Worm (Caenorhabditis elegans): ENCODE measurements around the gene glb-30.

The glb-30 gene

ce11 chrIII:1668519-1668918, at the start of gene glb-30:
glb-30 (minus strand) TSS chrIII:1668619.
- TF ChIP-seq pha-4 (tag; optimal IDR thresholded peaks at IDR 0.05): no peak
- no peak for TF ChIP-seq mdl-1 (tag; optimal IDR thresholded peaks at IDR 0.05)
- TF ChIP-seq lin-39 (tag; optimal IDR thresholded peaks at IDR 0.05): no peak
- no peak for TF ChIP-seq nhr-11 (tag; optimal IDR thresholded peaks at IDR 0.05)
- TF ChIP-seq mml-1 (tag; optimal IDR thresholded peaks at IDR 0.05): no peak
- no peak for TF ChIP-seq aly-2 (tag; optimal IDR thresholded peaks at IDR 0.05)
- TF ChIP-seq lin-15B (tag; optimal IDR thresholded peaks at IDR 0.05): no peak
- no peak for TF ChIP-seq ceh-9 (tag; optimal IDR thresholded peaks at IDR 0.05)
- TF ChIP-seq nhr-76 (tag; optimal IDR thresholded peaks at IDR 0.05): no peak
- no peak for TF ChIP-seq ceh-28 (tag; optimal IDR thresholded peaks at IDR 0.05)
- TF ChIP-seq egl-5 (tag; optimal IDR thresholded peaks at IDR 0.05): no peak
- TF ChIP-seq nhr-67 (tag; optimal IDR thresholded peaks at IDR 0.05): no peak
- no peak for TF ChIP-seq ztf-4 (tag; optimal IDR thresholded peaks at IDR 0.05)
- no peak for TF ChIP-seq jun-1 (tag; optimal IDR thresholded peaks at IDR 0.05)

ce11 chrIII:1717772-1718171, 49.4 kb upstream of the glb-30 start:
- no peak for TF ChIP-seq elt-2 (tag; optimal IDR thresholded peaks at IDR 0.05)
- no peak for TF ChIP-seq lin-39 (tag; optimal IDR thresholded peaks at IDR 0.05)
- TF ChIP-seq zag-1 (tag; optimal IDR thresholded peaks at IDR 0.05): no peak
- TF ChIP-seq fkh-10 (GFP tag; optimal IDR thresholded peaks at IDR 0.05): no peak
- TF ChIP-seq ceh-28 (tag; optimal IDR thresholded peaks at IDR 0.05): no peak
- TF ChIP-seq ama-1 (optimal IDR thresholded peaks at IDR 0.05): no peak
- no peak for TF ChIP-seq sea-2 (GFP tag; optimal IDR thresholded peaks at IDR 0.05)
- no peak for TF ChIP-seq mdl-1 (tag; optimal IDR thresholded peaks at IDR 0.05)
- TF ChIP-seq nhr-67 (tag; optimal IDR thresholded peaks at IDR 0.05): no peak
- no peak for TF ChIP-seq elt-3 (tag; optimal IDR thresholded peaks at IDR 0.05)
- no peak for TF ChIP-seq egl-5 (tag; optimal IDR thresholded peaks at IDR 0.05)

DNA sequence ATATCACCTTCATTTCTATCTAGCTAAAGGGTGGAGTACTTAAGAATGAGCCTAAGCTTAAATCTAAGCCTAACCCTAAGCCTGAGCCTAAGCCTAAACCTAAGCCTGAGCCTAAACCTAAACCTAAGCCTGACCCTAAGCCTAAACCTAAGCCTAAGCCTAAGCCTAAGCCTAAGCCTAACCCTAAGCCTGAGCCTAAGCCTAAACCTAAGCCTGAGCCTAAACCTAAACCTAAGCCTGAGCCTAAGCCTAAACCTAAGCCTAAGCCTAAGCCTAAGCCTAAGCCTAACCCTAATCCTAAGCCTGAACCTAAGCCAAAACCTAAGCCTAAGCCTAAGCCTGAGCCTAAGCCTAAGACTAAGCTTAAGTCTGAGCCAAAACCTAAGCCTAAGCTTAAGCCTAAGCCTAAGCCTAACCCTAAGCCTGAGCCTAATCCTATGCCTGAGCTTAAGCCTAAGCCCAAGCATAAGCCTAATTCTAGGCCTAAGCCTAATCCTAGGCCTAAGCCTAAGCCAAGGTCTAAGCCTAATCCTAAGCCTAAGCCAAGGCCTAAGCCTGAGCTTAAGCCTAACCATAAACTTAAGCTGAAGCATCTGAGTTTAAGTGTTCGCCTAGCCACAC, 45.7 kb upstream of the glb-30 start:
- TF ChIP-seq unc-39 (tag; optimal IDR thresholded peaks at IDR 0.05) (no peak), lin-15B (tag; optimal IDR thresholded peaks at IDR 0.05) (no peak), ztf-11 (tag; optimal IDR thresholded peaks at IDR 0.05) (no peak), elt-1 (tag; optimal IDR thresholded peaks at IDR 0.05) (no peak), fkh-2 (tag; optimal IDR thresholded peaks at IDR 0.05) (no peak), ZK546.5 (tag; optimal IDR thresholded peaks at IDR 0.05) (no peak), nhr-77 (tag; optimal IDR thresholded peaks at IDR 0.05) (no peak), R02D3.7 (tag; optimal IDR thresholded peaks at IDR 0.05) (no peak), nhr-67 (tag; optimal IDR thresholded peaks at IDR 0.05) (no peak), nhr-43 (tag; optimal IDR thresholded peaks at IDR 0.05; ENCODE audit: poor library complexity, severe bottlenecking) (no peak), nhr-12 (tag; optimal IDR thresholded peaks at IDR 0.05) (no peak), ceh-16 (tag; optimal IDR thresholded peaks at IDR 0.05) (no peak), tbx-2 (tag; optimal IDR thresholded peaks at IDR 0.05) (no peak), elt-3 (tag; optimal IDR thresholded peaks at IDR 0.05) (no peak), ztf-4 (tag; optimal IDR thresholded peaks at IDR 0.05) (no peak), nhr-11 (tag; optimal IDR thresholded peaks at IDR 0.05) (no peak), lin-39 (tag; optimal IDR thresholded peaks at IDR 0.05) (no peak), snpc-4 (tag; optimal IDR thresholded peaks at IDR 0.05) (no peak), eor-1 (tag; optimal IDR thresholded peaks at IDR 0.05) (no peak), pha-4 (tag; optimal IDR thresholded peaks at IDR 0.05) (no peak)

- TF ChIP-seq ceh-82 (tag; optimal IDR thresholded peaks at IDR 0.05) (no peak), unc-62 (GFP tag; optimal IDR thresholded peaks at IDR 0.05) (no peak)
Measured at ce11 chrIII:1705799-1706198, 37.4 kb upstream of the glb-30 start, which contains the start of the genes fbxa-13 and Y22D7AR.2. fbxa-13 (minus strand) TSS chrIII:1705899. Y22D7AR.2 (plus strand) TSS chrIII:1705946.

- TF ChIP-seq lin-15B (tag; optimal IDR thresholded peaks at IDR 0.05) (peak; percentile 13), hmg-11 (tag; optimal IDR thresholded peaks at IDR 0.05) (peak; percentile 68), nhr-25 (tag; optimal IDR thresholded peaks at IDR 0.05) (no peak)
Measured at ce11 chrIII:1705331-1705730, 36.9 kb upstream of the glb-30 start.

All from whole organism, L3 larva.